Worm (Caenorhabditis elegans): ENCODE results near the gene algn-2.

Gene algn-2

ce11 chrII:5399201-5399600, 24.1 kb downstream of the algn-2 start, which contains the start of gene mog-5:
TSS of gene mog-5 (plus strand) at chrII:5399538.
- TF ChIP-seq pha-4 (GFP tag; IDR thresholded peaks at IDR 0.05): no peak
- TF ChIP-seq pha-4 (tag; optimal IDR thresholded peaks at IDR 0.05): peak; percentile 25
- TF ChIP-seq dpl-1 (GFP tag; optimal IDR thresholded peaks at IDR 0.05): peak; percentile 26
- TF ChIP-seq mes-2 (tag; optimal IDR thresholded peaks at IDR 0.05; ENCODE audit: poor library complexity, severe bottlenecking): peak; percentile 77
- peak; percentile 23 for TF ChIP-seq hlh-30 (tag; optimal IDR thresholded peaks at IDR 0.05; ENCODE audit: insufficient read depth)
- no peak for TF ChIP-seq nhr-76 (tag; optimal IDR thresholded peaks at IDR 0.05)
- peak; percentile 40; the same call in 1 of the 2 replicates for TF ChIP-seq lin-38 (GFP tag; IDR thresholded peaks at IDR 0.05)
- TF ChIP-seq ceh-32 (tag; optimal IDR thresholded peaks at IDR 0.05; ENCODE audit: poor library complexity): no peak

ce11 chrII:5407548-5407947, 32.5 kb downstream of the algn-2 start, which contains the start of gene clec-141:
TSS of gene clec-141 (minus strand) at chrII:5407648.
- no peak for TF ChIP-seq F44E2.7 (GFP tag; IDR thresholded peaks at IDR 0.05)
- no peak for TF ChIP-seq cey-2 (tag; optimal IDR thresholded peaks at IDR 0.05; ENCODE audit: borderline replicate concordance, insufficient read depth)
- TF ChIP-seq nhr-25 (tag; optimal IDR thresholded peaks at IDR 0.05; ENCODE audit: borderline replicate concordance, insufficient read depth): no peak
- TF ChIP-seq daf-8 (GFP tag; IDR thresholded peaks at IDR 0.05): no peak
- no peak for TF ChIP-seq ama-1 (optimal IDR thresholded peaks at IDR 0.05)
- no peak for TF ChIP-seq daf-16 (GFP tag; optimal IDR thresholded peaks at IDR 0.05)
- TF ChIP-seq daf-16 (tag; optimal IDR thresholded peaks at IDR 0.05): no peak
- TF ChIP-seq aha-1 (tag): no peak
- TF ChIP-seq dpl-1 (GFP tag; optimal IDR thresholded peaks at IDR 0.05): no peak

- TF ChIP-seq egl-27 (tag; optimal IDR thresholded peaks at IDR 0.05): no peak
- no peak for TF ChIP-seq gei-8 (GFP tag; optimal IDR thresholded peaks at IDR 0.05)
- TF ChIP-seq lir-3 (tag; optimal IDR thresholded peaks at IDR 0.05): no peak
Observed at ce11 chrII:5408924-5409323, 33.9 kb downstream of the algn-2 start, which contains the start of the genes EEED8.12 and EEED8.4. TSS of gene EEED8.12 (minus strand) at chrII:5409024. TSS of gene EEED8.4 (plus strand) at chrII:5409319.

ce11 chrII:5412467-5412866, 37.4 kb downstream of the algn-2 start, which contains the start of the genes EEED8.13 and EEED8.18:
TSS of gene EEED8.13 (minus strand) at chrII:5412567.
TSS of gene EEED8.18 (minus strand) at chrII:5412610.
- TF ChIP-seq lin-1 (GFP tag; IDR thresholded peaks at IDR 0.05): no peak
- no peak for TF ChIP-seq F49E8.2 (tag; optimal IDR thresholded peaks at IDR 0.05; ENCODE audit: borderline replicate concordance)
- no peak for TF ChIP-seq ceh-28 (tag; optimal IDR thresholded peaks at IDR 0.05)
- no peak for TF ChIP-seq tag-97 (GFP tag; IDR thresholded peaks at IDR 0.05)
- TF ChIP-seq mes-2 (tag; optimal IDR thresholded peaks at IDR 0.05; ENCODE audit: poor library complexity, severe bottlenecking): no peak
- no peak for TF ChIP-seq dpl-1 (GFP tag; optimal IDR thresholded peaks at IDR 0.05)

ce11 chrII:5414040-5414439, 39.0 kb downstream of the algn-2 start, which contains the start of the genes EEED8.14 and EEED8.3:
TSS of gene EEED8.14 (minus strand) at chrII:5414052.
TSS of gene EEED8.3 (plus strand) at chrII:5414276.
- TF ChIP-seq snpc-1.2 (GFP tag; IDR thresholded peaks at IDR 0.05): no peak
- TF ChIP-seq daf-19 (GFP tag; conservative IDR thresholded peaks at IDR 0.05): no peak
- TF ChIP-seq nhr-76 (tag; optimal IDR thresholded peaks at IDR 0.05): no peak
- no peak for TF ChIP-seq aly-2 (tag; optimal IDR thresholded peaks at IDR 0.05)
- TF ChIP-seq zfp-3 (GFP tag; conservative IDR thresholded peaks at IDR 0.05): no peak
- no peak for TF ChIP-seq madf-9 (GFP tag; conservative IDR thresholded peaks at IDR 0.05)
- TF ChIP-seq pha-4 (GFP tag; IDR thresholded peaks at IDR 0.05): no peak
- TF ChIP-seq pha-4 (tag; optimal IDR thresholded peaks at IDR 0.05): no peak
- no peak for TF ChIP-seq lin-29 (GFP tag; IDR thresholded peaks at IDR 0.05)
- no peak for TF ChIP-seq zfp-2 (tag; optimal IDR thresholded peaks at IDR 0.05)
- TF ChIP-seq attf-4 (tag; optimal IDR thresholded peaks at IDR 0.05): no peak
- no peak for TF ChIP-seq vab-7 (GFP tag; IDR thresholded peaks at IDR 0.05)
- no peak for TF ChIP-seq duxl-1 (tag; optimal IDR thresholded peaks at IDR 0.05; ENCODE audit: poor library complexity)
- no peak for TF ChIP-seq skn-1 (tag; optimal IDR thresholded peaks at IDR 0.05)
- TF ChIP-seq tag-97 (GFP tag; IDR thresholded peaks at IDR 0.05): no peak
- no peak for TF ChIP-seq hmg-1.1 (GFP tag; IDR thresholded peaks at IDR 0.05)
- no peak for TF ChIP-seq set-16 (GFP tag; IDR thresholded peaks at IDR 0.05)
